Worm (Caenorhabditis elegans): ENCODE results near the gene C27F2.9.
A peak's percentile ranks its signal among the peaks of the same experiment; 100 is the strongest.

The C27F2.9 gene

ce11 chrIII:4917960-4918712 lies 44.7 kb downstream of the C27F2.9 start, which contains the start of gene rpb-8 (continued):
- TF ChIP-seq elt-2 (tag; optimal IDR thresholded peaks at IDR 0.05) (no peak), nhr-12 (tag; optimal IDR thresholded peaks at IDR 0.05) (no peak)

ce11 chrIII:4917077-4917476 lies 45.8 kb downstream of the C27F2.9 start, which contains the start of gene rars-1:
TSS of gene rars-1 (minus strand) at chrIII:4917177.
- no peak for TF ChIP-seq efl-1 (optimal IDR thresholded peaks at IDR 0.05)
- TF ChIP-seq efl-1 (GFP tag; optimal IDR thresholded peaks at IDR 0.05 in 1 of 2), result peak in 1 of 2 experiments; percentile 52
- TF ChIP-seq fkh-8 (tag; optimal IDR thresholded peaks at IDR 0.05), result no peak
- TF ChIP-seq lir-3 (tag; optimal IDR thresholded peaks at IDR 0.05; ENCODE audit: poor library complexity), result no peak
- TF ChIP-seq nhr-12 (tag; optimal IDR thresholded peaks at IDR 0.05), result no peak

ce11 chrIII:4913736-4914135 lies 49.1 kb downstream of the C27F2.9 start:
- TF ChIP-seq ztf-4 (tag; optimal IDR thresholded peaks at IDR 0.05) (no peak), nhr-237 (tag; optimal IDR thresholded peaks at IDR 0.05) (no peak), vab-15 (tag; optimal IDR thresholded peaks at IDR 0.05) (no peak), pqm-1 (tag; optimal IDR thresholded peaks at IDR 0.05) (no peak), unc-130 (tag; optimal IDR thresholded peaks at IDR 0.05) (no peak), nhr-28 (tag; optimal IDR thresholded peaks at IDR 0.05) (no peak), nhr-77 (tag; optimal IDR thresholded peaks at IDR 0.05) (no peak), C16A3.4 (tag; optimal IDR thresholded peaks at IDR 0.05) (no peak), isw-1 (GFP tag; IDR thresholded peaks at IDR 0.05) (no peak), swsn-7 (tag; optimal IDR thresholded peaks at IDR 0.05) (no peak), egl-13 (tag; optimal IDR thresholded peaks at IDR 0.05) (no peak), lsy-2 (tag; optimal IDR thresholded peaks at IDR 0.05) (no peak), F16B12.6 (tag; optimal IDR thresholded peaks at IDR 0.05) (no peak)

ce11 chrIII:4912317-4912716 lies 50.5 kb downstream of the C27F2.9 start, which contains the start of the genes F26F4.9 and cee-1:
TSS of gene F26F4.9 (minus strand) at chrIII:4912521.
TSS of gene cee-1 (plus strand) at chrIII:4912699.
- TF ChIP-seq nhr-77 (tag; optimal IDR thresholded peaks at IDR 0.05), result no peak
- TF ChIP-seq ceh-63 (GFP tag; optimal IDR thresholded peaks at IDR 0.05), result no peak
- TF ChIP-seq nhr-12 (tag; optimal IDR thresholded peaks at IDR 0.05), result no peak
- no peak for TF ChIP-seq snpc-4 (tag; optimal IDR thresholded peaks at IDR 0.05)
- TF ChIP-seq rnt-1 (tag; optimal IDR thresholded peaks at IDR 0.05), result peak; percentile 96
- peak; percentile 84 for TF ChIP-seq nhr-90 (tag; optimal IDR thresholded peaks at IDR 0.05; ENCODE audit: poor library complexity)
- TF ChIP-seq dpl-1 (GFP tag; optimal IDR thresholded peaks at IDR 0.05), result peak; percentile 61 to 76 (median 68)
- TF ChIP-seq egl-27 (tag; optimal IDR thresholded peaks at IDR 0.05), result no peak
- TF ChIP-seq unc-30 (tag; optimal IDR thresholded peaks at IDR 0.05), result no peak
- peak; percentile 70 for TF ChIP-seq swsn-7 (tag; optimal IDR thresholded peaks at IDR 0.05)
- no peak for TF ChIP-seq unc-98 (GFP tag; IDR thresholded peaks at IDR 0.05)
- TF ChIP-seq unc-86 (tag; optimal IDR thresholded peaks at IDR 0.05), result peak; percentile 32
- peak; percentile 84 for TF ChIP-seq nhr-71 (tag; optimal IDR thresholded peaks at IDR 0.05)
- no peak for TF ChIP-seq nhr-76 (tag; optimal IDR thresholded peaks at IDR 0.05)
- TF ChIP-seq pax-3 (tag; optimal IDR thresholded peaks at IDR 0.05), result peak; percentile 76
- TF ChIP-seq tlp-1 (tag; optimal IDR thresholded peaks at IDR 0.05), result no peak
- TF ChIP-seq nhr-19 (GFP tag; conservative IDR thresholded peaks at IDR 0.05), result peak; percentile 66
- no peak for TF ChIP-seq lin-15B (tag; optimal IDR thresholded peaks at IDR 0.05)
- peak; percentile 67 to 75 for TF ChIP-seq lin-35 (GFP tag; optimal IDR thresholded peaks at IDR 0.05)
- peak; percentile 87 for TF ChIP-seq sox-4 (tag; optimal IDR thresholded peaks at IDR 0.05)
- TF ChIP-seq jun-1 (tag; optimal IDR thresholded peaks at IDR 0.05), result no peak
- TF ChIP-seq mep-1 (tag; optimal IDR thresholded peaks at IDR 0.05), result peak; percentile 84
- TF ChIP-seq C16A3.4 (tag; optimal IDR thresholded peaks at IDR 0.05), result peak; percentile 35
- peak; percentile 66 for TF ChIP-seq C04F5.9 (tag; optimal IDR thresholded peaks at IDR 0.05)
- TF ChIP-seq irx-1 (tag; optimal IDR thresholded peaks at IDR 0.05), result peak; percentile 86
- TF ChIP-seq xbp-1 (tag; optimal IDR thresholded peaks at IDR 0.05), result peak; percentile 78
- TF ChIP-seq lin-14 (GFP tag; optimal IDR thresholded peaks at IDR 0.05), result peak; percentile 71
- no peak for TF ChIP-seq ceh-88 (GFP tag; IDR thresholded peaks at IDR 0.05)
- TF ChIP-seq lir-3 (tag; optimal IDR thresholded peaks at IDR 0.05; ENCODE audit: poor library complexity), result peak; percentile 93
- TF ChIP-seq ceh-90 (tag; optimal IDR thresholded peaks at IDR 0.05), result peak; percentile 90
- no peak for TF ChIP-seq sptf-1 (tag; optimal IDR thresholded peaks at IDR 0.05)
- no peak for TF ChIP-seq unc-130 (tag; optimal IDR thresholded peaks at IDR 0.05)
- peak; percentile 74 for TF ChIP-seq nhr-20 (tag; optimal IDR thresholded peaks at IDR 0.05)
- no peak for TF ChIP-seq aha-1 (tag; optimal IDR thresholded peaks at IDR 0.05)
